Fruit fly (Drosophila melanogaster) whole organism, embryonic: ENCODE data around the gene CG18766.
A peak's percentile ranks its signal among the peaks of the same experiment; 100 is the strongest.

Experiments
- Abd-B ChIP-seq: fragments of 200-800 bp; sonication (Bioruptor generic); optimal IDR thresholded peaks from 2 replicates; lab custom pipeline; 2018; ENCODE audit warnings: missing biosample characterization, mild to moderate bottlenecking, missing genetic modification characterization, moderate library complexity
- C15 ChIP-seq: fragments of 200-800 bp; sonication (Bioruptor generic); IDR thresholded peaks from 3 replicates; pipeline ENCODE4 v1.3.6; 2022; ENCODE audit warnings: missing biosample characterization, missing genetic modification characterization
- CG11560 ChIP-seq: fragments of 200-800 bp; sonication (Bioruptor generic); IDR thresholded peaks from 3 replicates; pipeline ENCODE4 v1.3.6; 2022; ENCODE audit warnings: missing biosample characterization, missing genetic modification characterization
- CG12236 ChIP-seq: fragments of 200-800 bp; sonication (Bioruptor generic); optimal IDR thresholded peaks from 2 replicates; lab custom pipeline; 2016; ENCODE audit warnings: missing biosample characterization, missing genetic modification characterization
- CG13296 ChIP-seq: fragments of 200-800 bp; sonication (Bioruptor generic); optimal IDR thresholded peaks from 3 replicates; lab custom pipeline; 2018; ENCODE audit warnings: missing biosample characterization, mild to moderate bottlenecking, missing genetic modification characterization
- CG13775 ChIP-seq: fragments of 200-800 bp; sonication (Bioruptor generic); optimal IDR thresholded peaks from 3 replicates; lab custom pipeline; 2017; ENCODE audit warnings: missing biosample characterization, mild to moderate bottlenecking, missing genetic modification characterization
- CG13894 ChIP-seq: fragments of 200-800 bp; sonication (Bioruptor generic); optimal IDR thresholded peaks from 3 replicates; lab custom pipeline; 2018; ENCODE audit warnings: missing biosample characterization, mild to moderate bottlenecking, missing genetic modification characterization, moderate library complexity
- CG14014 ChIP-seq: fragments of 200-800 bp; sonication (Bioruptor generic); IDR thresholded peaks from 2 replicates; pipeline ENCODE4 v1.3.6; 2022; ENCODE audit warnings: missing biosample characterization, missing genetic modification characterization
- CG14965 ChIP-seq: fragments of 200-800 bp; sonication (Bioruptor generic); optimal IDR thresholded peaks from 2 replicates; lab custom pipeline; 2016; ENCODE audit warnings: missing biosample characterization, missing genetic modification characterization, borderline replicate concordance
- CG15479 ChIP-seq: fragments of 200-800 bp; sonication (Bioruptor generic); optimal IDR thresholded peaks from 3 replicates; lab custom pipeline; 2019; ENCODE audit warnings: missing biosample characterization, mild to moderate bottlenecking, missing genetic modification characterization, moderate library complexity
- CG1647 ChIP-seq: fragments of 200-800 bp; sonication (Bioruptor generic); optimal IDR thresholded peaks from 3 replicates; lab custom pipeline; 2016; ENCODE audit warnings: missing biosample characterization, missing genetic modification characterization
- CG16815 ChIP-seq: fragments of 200-800 bp; sonication (Bioruptor generic); optimal IDR thresholded peaks from 3 replicates; lab custom pipeline; 2017; ENCODE audit warnings: missing biosample characterization, mild to moderate bottlenecking, missing genetic modification characterization
- CG2202 ChIP-seq: fragments of 200-800 bp; sonication (Bioruptor generic); optimal IDR thresholded peaks from 2 replicates; lab custom pipeline; 2018; ENCODE audit warnings: missing biosample characterization, mild to moderate bottlenecking, missing genetic modification characterization
- CG2875 ChIP-seq: fragments of 200-800 bp; sonication (Bioruptor generic); optimal IDR thresholded peaks from 2 replicates; lab custom pipeline; 2017; ENCODE audit warnings: missing biosample characterization, mild to moderate bottlenecking, missing genetic modification characterization, missing genetic modification reagents
- CG3281 ChIP-seq: fragments of 200-800 bp; sonication (Bioruptor generic); optimal IDR thresholded peaks from 3 replicates; lab custom pipeline; 2017; ENCODE audit warnings: missing biosample characterization, mild to moderate bottlenecking, missing genetic modification characterization
- CG3407 ChIP-seq: fragments of 200-800 bp; sonication (Bioruptor generic); optimal IDR thresholded peaks from 2 replicates; lab custom pipeline; 2018; ENCODE audit warnings: missing biosample characterization, mild to moderate bottlenecking, missing genetic modification characterization
- CG34376 ChIP-seq: fragments of 200-800 bp; sonication (Bioruptor generic); optimal IDR thresholded peaks from 2 replicates; lab custom pipeline; 2018; ENCODE audit warnings: missing biosample characterization, mild to moderate bottlenecking, missing genetic modification characterization
- CG4707 ChIP-seq: fragments of 200-800 bp; sonication (Bioruptor generic); optimal IDR thresholded peaks from 2 replicates; lab custom pipeline; 2018; ENCODE audit warnings: missing biosample characterization, mild to moderate bottlenecking, missing genetic modification characterization, moderate library complexity
- CG4730 ChIP-seq: fragments of 200-800 bp; sonication (Bioruptor generic); IDR thresholded peaks from 2 replicates; pipeline ENCODE4 v1.3.6; 2022; ENCODE audit warnings: missing biosample characterization, missing genetic modification characterization
- CG5953 ChIP-seq: fragments of 200-800 bp; sonication (Bioruptor generic); IDR thresholded peaks from 2 replicates; pipeline ENCODE4 v1.3.6; 2022; ENCODE audit warnings: missing biosample characterization, missing genetic modification characterization
- CG8290 ChIP-seq, 3 experiments: fragments of 200-800 bp; sonication (Bioruptor generic); optimal IDR thresholded peaks; 2 replicates each; lab custom pipeline; 2016 to 2019; ENCODE audit warnings: missing biosample characterization in 3 of 3, missing genetic modification characterization in 3 of 3, mild to moderate bottlenecking in 2 of 3, moderate library complexity in 1 of 3
- CG8944 ChIP-seq: fragments of 200-800 bp; sonication (Bioruptor generic); optimal IDR thresholded peaks from 3 replicates; lab custom pipeline; 2016; ENCODE audit warnings: missing biosample characterization, missing genetic modification characterization
- CG9215 ChIP-seq: fragments of 200-800 bp; sonication (Bioruptor generic); IDR thresholded peaks from 2 replicates; pipeline ENCODE4 v1.3.6; 2022; ENCODE audit warnings: missing biosample characterization, missing genetic modification characterization
- CG9727 ChIP-seq: fragments of 200-800 bp; sonication (Bioruptor generic); optimal IDR thresholded peaks from 3 replicates; lab custom pipeline; 2017; ENCODE audit warnings: missing biosample characterization, mild to moderate bottlenecking, missing genetic modification characterization
- Dfd ChIP-seq, 2 experiments: fragments of >200 bp; optimal IDR thresholded peaks; 2 replicates each; lab custom pipeline; 2017; ENCODE audit warnings: missing biosample characterization in 2 of 2, missing genetic modification characterization in 2 of 2
- HLH4C ChIP-seq: fragments of 200-800 bp; sonication (Bioruptor generic); IDR thresholded peaks from 3 replicates; pipeline ENCODE4 v1.3.6; 2022; ENCODE audit warnings: missing biosample characterization, missing genetic modification characterization; ENCODE audit not compliant: partially characterized antibody
- Hr3 ChIP-seq: fragments of 200-800 bp; sonication (Bioruptor generic); optimal IDR thresholded peaks from 3 replicates; lab custom pipeline; 2016; ENCODE audit warnings: missing biosample characterization, missing genetic modification characterization
- MBD-R2 ChIP-seq: fragments of 200-800 bp; sonication (Bioruptor generic); IDR thresholded peaks from 2 replicates; pipeline ENCODE4 v1.3.6; 2022; ENCODE audit warnings: missing biosample characterization, missing genetic modification characterization
- NC2β ChIP-seq: fragments of 200-800 bp; sonication (Bioruptor generic); optimal IDR thresholded peaks from 2 replicates; lab custom pipeline; 2016; ENCODE audit warnings: missing biosample characterization, missing genetic modification characterization
- Nf-YB ChIP-seq: fragments of 200-800 bp; sonication (Bioruptor generic); optimal IDR thresholded peaks from 3 replicates; lab custom pipeline; 2019; ENCODE audit warnings: missing biosample characterization, mild to moderate bottlenecking, missing genetic modification characterization, moderate library complexity
- Spps ChIP-seq: fragments of 200-800 bp; sonication (Bioruptor generic); optimal IDR thresholded peaks from 2 replicates; lab custom pipeline; 2018; ENCODE audit warnings: missing biosample characterization, mild to moderate bottlenecking, missing genetic modification characterization
- Sry-δ ChIP-seq: fragments of 200-800 bp; sonication (Bioruptor generic); optimal IDR thresholded peaks from 2 replicates; lab custom pipeline; 2016; ENCODE audit warnings: missing biosample characterization, missing genetic modification characterization
- Trl ChIP-seq, 3 experiments: fragments of >200 bp in 2 of 3; fragments of 200-800 bp in 1 of 3; sonication (Bioruptor generic) in 1 of 3; optimal IDR thresholded peaks; 2 replicates in 1 of 3; 3 replicates in 2 of 3; lab custom pipeline; 2016 to 2017; ENCODE audit warnings: missing biosample characterization in 1 of 3, missing genetic modification characterization in 1 of 3
- abd-A ChIP-seq: fragments of 200-800 bp; sonication (Bioruptor generic); optimal IDR thresholded peaks from 3 replicates; lab custom pipeline; 2019; ENCODE audit warnings: missing biosample characterization, mild to moderate bottlenecking, missing genetic modification characterization, moderate library complexity
- btn ChIP-seq: fragments of 200-800 bp; sonication (Bioruptor generic); optimal IDR thresholded peaks from 2 replicates; lab custom pipeline; 2016; ENCODE audit warnings: missing biosample characterization, missing genetic modification characterization
- chn ChIP-seq: fragments of 200-800 bp; sonication (Bioruptor generic); optimal IDR thresholded peaks from 2 replicates; lab custom pipeline; 2016; ENCODE audit warnings: missing biosample characterization, missing genetic modification characterization
- dpn ChIP-seq, 2 experiments: fragments of 200-800 bp; sonication (Bioruptor generic); optimal IDR thresholded peaks; 3 replicates each; lab custom pipeline; 2016; ENCODE audit warnings: missing biosample characterization in 2 of 2, missing genetic modification characterization in 2 of 2
- emc ChIP-seq: fragments of 200-800 bp; sonication (Bioruptor generic); optimal IDR thresholded peaks from 2 replicates; lab custom pipeline; 2016; ENCODE audit warnings: missing biosample characterization, missing genetic modification characterization
- eve ChIP-seq, 2 experiments: fragments of >200 bp; optimal IDR thresholded peaks; 2 replicates each; lab custom pipeline; 2017; ENCODE audit warnings: missing biosample characterization in 2 of 2, missing genetic modification characterization in 2 of 2
- gem ChIP-seq: fragments of 200-800 bp; sonication (Bioruptor generic); optimal IDR thresholded peaks from 2 replicates; lab custom pipeline; 2019; ENCODE audit warnings: missing biosample characterization, mild to moderate bottlenecking, missing genetic modification characterization, moderate library complexity
- gsb ChIP-seq: fragments of 200-800 bp; sonication (Bioruptor generic); IDR thresholded peaks from 2 replicates; pipeline ENCODE4 v1.3.6; 2022; ENCODE audit warnings: missing biosample characterization, missing genetic modification characterization
- gt ChIP-seq: fragments of 200-800 bp; sonication (Bioruptor generic); IDR thresholded peaks from 2 replicates; pipeline ENCODE4 v1.3.6; 2022; ENCODE audit warnings: missing biosample characterization, missing genetic modification characterization
- klu ChIP-seq: fragments of 200-800 bp; sonication (Bioruptor generic); IDR thresholded peaks from 2 replicates; pipeline ENCODE4 v1.3.6; 2022; ENCODE audit warnings: missing biosample characterization, missing genetic modification characterization
- luna ChIP-seq: fragments of 200-800 bp; sonication (Bioruptor generic); optimal IDR thresholded peaks from 2 replicates; lab custom pipeline; 2016; ENCODE audit warnings: missing biosample characterization, missing genetic modification characterization
- row ChIP-seq: fragments of 200-800 bp; sonication (Bioruptor generic); IDR thresholded peaks from 3 replicates; pipeline ENCODE4 v1.3.6; 2022; ENCODE audit warnings: missing biosample characterization, missing genetic modification characterization
- so ChIP-seq: fragments of 200-800 bp; sonication (Bioruptor generic); IDR thresholded peaks from 3 replicates; pipeline ENCODE4 v1.3.6; 2022; ENCODE audit warnings: missing biosample characterization, missing genetic modification characterization
- usp ChIP-seq: fragments of >200 bp; optimal IDR thresholded peaks from 2 replicates; lab custom pipeline; 2017; ENCODE audit warnings: missing biosample characterization, missing genetic modification characterization
- wor ChIP-seq: fragments of 200-800 bp; sonication (Bioruptor generic); IDR thresholded peaks from 2 replicates; pipeline ENCODE4 v1.3.6; 2022; ENCODE audit warnings: missing biosample characterization, missing genetic modification characterization
- zfh1 ChIP-seq: fragments of 200-800 bp; sonication (Bioruptor generic); IDR thresholded peaks from 3 replicates; pipeline ENCODE4 v1.3.6; 2022; ENCODE audit warnings: missing biosample characterization, missing genetic modification characterization

Gene CG18766

DNA sequence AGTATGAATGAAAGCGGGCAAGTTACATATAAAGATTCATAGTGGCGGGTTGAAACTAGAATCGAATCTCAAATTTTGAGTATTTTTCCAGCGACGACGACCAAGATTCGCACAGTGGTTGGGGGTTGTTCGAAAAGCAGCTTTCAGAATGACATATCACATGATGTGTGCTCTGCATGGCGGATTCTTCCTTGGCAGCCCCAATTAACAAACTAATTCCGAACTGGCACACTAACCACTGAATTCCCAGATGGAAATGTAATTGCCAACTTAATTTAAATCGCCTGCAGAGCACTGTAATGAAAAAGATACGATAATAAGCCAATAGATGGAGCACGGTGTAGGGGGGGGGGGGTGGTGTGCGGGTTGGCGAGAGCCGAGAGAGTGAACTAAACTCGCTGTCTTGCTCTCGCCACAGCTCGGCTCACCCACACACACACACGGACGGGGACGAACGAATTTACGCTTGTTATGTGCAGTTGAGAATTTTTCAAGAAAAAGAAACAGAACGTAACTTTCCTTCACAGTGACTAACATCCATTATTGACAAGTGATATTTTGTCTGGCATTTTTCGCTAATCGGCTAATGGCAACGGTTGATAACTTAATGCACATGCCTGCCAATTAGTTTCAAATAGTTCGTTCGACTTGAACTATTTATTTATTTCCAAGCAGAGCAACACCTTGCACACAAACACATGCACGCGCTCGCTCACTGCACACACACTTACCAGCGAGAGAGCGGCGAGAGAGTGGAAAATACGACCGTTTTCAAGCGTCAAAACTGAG, 36.2 kb upstream of the CG18766 start (continued):
- TF ChIP-seq gt (GFP tag; lab: Robert Waterston, UW) (peak; percentile 90), row (GFP tag; lab: Robert Waterston, UW) (peak; percentile 97), MBD-R2 (peak; percentile 95), luna (GFP tag; lab: Kevin White, UChicago) (peak; percentile 89), Abd-B (GFP tag; lab: Kevin White, UChicago) (peak; percentile 90), CG2202 (peak; percentile 81), HLH4C (peak; percentile 62; the same call in 2 of the 3 replicates), NC2β (GFP tag; lab: Kevin White, UChicago) (peak; percentile 92), CG4707 (peak; percentile 88), CG3407 (GFP tag; lab: Kevin White, UChicago) (peak; percentile 91), CG16815 (GFP tag; lab: Kevin White, UChicago) (peak; percentile 97), CG13894 (tag; lab: Kevin White, UChicago) (peak; percentile 90), CG9215 (GFP tag; lab: Robert Waterston, UW) (peak; percentile 93), Sry-δ (peak; percentile 62), emc (GFP tag; lab: Kevin White, UChicago) (peak; percentile 91), CG2875 (GFP tag; lab: Kevin White, UChicago) (peak; percentile 89), wor (peak; percentile 93), CG4730 (GFP tag; lab: Robert Waterston, UW) (peak; percentile 95), gsb (GFP tag; lab: Robert Waterston, UW) (peak; percentile 95), so (GFP tag; lab: Robert Waterston, UW) (peak; percentile 96), CG8290 (GFP tag; optimal IDR thresholded peaks at IDR 0.05; lab: Kevin White, UChicago) (peak; percentile 72), CG8290 (tag; optimal IDR thresholded peaks at IDR 0.05; lab: Kevin White, UChicago) (peak in 1 of 2 experiments; percentile 100), CG3281 (peak; percentile 96), Hr3 (peak; percentile 89), Nf-YB (peak; percentile 81), usp (no peak), eve (GFP tag; optimal IDR thresholded peaks at IDR 0.05; lab: Kevin White, UChicago) (no peak), CG8944 (peak; percentile 93), chn (GFP tag; lab: Kevin White, UChicago) (peak; percentile 97), CG14965 (peak; percentile 68), zfh1 (GFP tag; lab: Robert Waterston, UW) (peak; percentile 98), btn (peak; percentile 92), dpn (GFP tag; optimal IDR thresholded peaks at IDR 0.05; lab: Kevin White, UChicago) (peak; percentile 92 to 98), CG13296 (GFP tag; lab: Kevin White, UChicago) (peak; percentile 90), CG11560 (tag; lab: Robert Waterston, UW) (peak; percentile 85), klu (GFP tag; lab: Robert Waterston, UW) (peak; percentile 86), CG5953 (GFP tag; lab: Robert Waterston, UW) (peak; percentile 96), abd-A (tag; lab: Kevin White, UChicago) (peak; percentile 88), CG34376 (GFP tag; lab: Kevin White, UChicago) (peak; percentile 96), CG14014 (peak; percentile 97), gem (tag; lab: Kevin White, UChicago) (peak; percentile 97), Dfd (GFP tag; optimal IDR thresholded peaks at IDR 0.05; lab: Kevin White, UChicago) (no peak), Trl (optimal IDR thresholded peaks at IDR 0.05; lab: Kevin White, UChicago) (peak; percentile 78 to 92), Trl (GFP tag; optimal IDR thresholded peaks at IDR 0.05; lab: Kevin White, UChicago) (peak; percentile 94), Spps (tag; lab: Kevin White, UChicago) (peak; percentile 77), CG13775 (GFP tag; lab: Kevin White, UChicago) (peak; percentile 92), CG9727 (GFP tag; lab: Kevin White, UChicago) (peak; percentile 95), C15 (GFP tag; lab: Robert Waterston, UW) (peak; percentile 93), CG12236 (GFP tag; lab: Kevin White, UChicago) (peak; percentile 82), CG1647 (GFP tag; lab: Kevin White, UChicago) (peak; percentile 93), CG15479 (no peak)
